Fruit fly (Drosophila melanogaster): Measurements from ENCODE around the gene lectin-28C.

lectin-28C gene

dm6 chr2L:7890654-7891114 lies 33.8 kb downstream of the lectin-28C start, which contains the start of gene Spn28Db:
TSS of gene Spn28Db (minus strand) at chr2L:7890704.
- no peak for TF ChIP-seq CG12768 (GFP tag; optimal IDR thresholded peaks at IDR 0.05)
- no peak for TF ChIP-seq CG33017 (tag; optimal IDR thresholded peaks at IDR 0.05)
- TF ChIP-seq CG5204 (GFP tag; optimal IDR thresholded peaks at IDR 0.05), result peak; percentile 8
- TF ChIP-seq pad (GFP tag; optimal IDR thresholded peaks at IDR 0.05), result no peak
- TF ChIP-seq CG1620 (GFP tag; optimal IDR thresholded peaks at IDR 0.05), result peak; percentile 13
- TF ChIP-seq Clk (GFP tag; optimal IDR thresholded peaks at IDR 0.05), result no peak
- TF ChIP-seq ovo (GFP tag; optimal IDR thresholded peaks at IDR 0.05), result no peak
- no peak for TF ChIP-seq kay (GFP tag; ENCODE audit: borderline replicate concordance)
- TF ChIP-seq bab1 (GFP tag; optimal IDR thresholded peaks at IDR 0.05), result peak; percentile 50
- no peak for TF ChIP-seq CG14711 (tag; optimal IDR thresholded peaks at IDR 0.05)
- no peak for TF ChIP-seq Hr96 (GFP tag; optimal IDR thresholded peaks at IDR 0.05)
- no peak for TF ChIP-seq CG7045 (GFP tag; optimal IDR thresholded peaks at IDR 0.05)

DNA sequence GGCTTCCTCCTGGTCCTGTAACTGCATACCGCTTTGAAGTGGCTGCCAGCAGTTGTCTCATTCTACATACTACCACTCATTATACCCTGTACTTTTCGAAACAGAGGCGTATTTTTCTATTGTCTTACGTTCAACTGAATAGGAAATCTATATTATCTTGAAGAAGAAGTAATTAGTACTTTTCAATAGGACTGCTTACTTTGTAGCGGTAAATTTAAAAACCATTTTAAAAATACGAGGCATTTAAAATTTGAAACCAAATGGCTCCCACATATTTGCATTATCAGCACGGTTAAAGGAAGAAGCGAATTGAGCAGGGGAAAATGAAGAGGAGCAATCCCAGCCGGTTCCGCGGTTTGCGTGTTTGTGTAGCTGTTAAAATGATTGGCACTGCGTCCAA lies 40.4 kb downstream of the lectin-28C start:
- no peak for TF ChIP-seq cic (GFP tag; optimal IDR thresholded peaks at IDR 0.05)
- no peak for TF ChIP-seq CG14711 (tag; optimal IDR thresholded peaks at IDR 0.05)
- TF ChIP-seq CG5204 (GFP tag; optimal IDR thresholded peaks at IDR 0.05), result no peak
- TF ChIP-seq ovo (GFP tag; optimal IDR thresholded peaks at IDR 0.05), result no peak
- no peak for TF ChIP-seq Crg-1 (GFP tag; optimal IDR thresholded peaks at IDR 0.05)
- no peak for TF ChIP-seq pad (GFP tag; optimal IDR thresholded peaks at IDR 0.05)

DNA sequence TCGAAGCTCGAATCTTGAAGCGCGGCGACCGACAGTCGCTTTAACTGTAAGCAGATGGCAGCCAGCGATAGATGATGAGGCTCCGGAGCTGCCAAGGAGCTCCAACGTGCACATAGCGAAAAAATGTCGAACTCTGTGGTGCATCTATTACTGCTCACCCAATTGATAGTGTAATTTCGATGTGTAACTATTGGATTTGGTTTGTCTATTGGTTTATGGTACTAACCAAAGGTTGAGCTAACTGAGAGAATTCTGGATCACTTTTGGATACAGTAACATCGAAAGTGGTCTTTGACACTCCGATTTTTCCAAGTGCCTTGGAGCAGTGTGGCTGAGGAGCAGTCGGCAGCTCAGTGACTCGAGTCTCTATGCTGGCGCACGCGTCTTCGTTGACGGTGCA lies 41.7 kb downstream of the lectin-28C start:
- TF ChIP-seq Hr96 (GFP tag; optimal IDR thresholded peaks at IDR 0.05) (no peak), tj (GFP tag; optimal IDR thresholded peaks at IDR 0.05) (no peak), CG14711 (tag; optimal IDR thresholded peaks at IDR 0.05) (no peak), CG11617 (GFP tag; optimal IDR thresholded peaks at IDR 0.05) (no peak), CG7101 (tag; optimal IDR thresholded peaks at IDR 0.05) (no peak), CG5204 (GFP tag; optimal IDR thresholded peaks at IDR 0.05) (no peak), toe (GFP tag; optimal IDR thresholded peaks at IDR 0.05) (no peak), cic (GFP tag; optimal IDR thresholded peaks at IDR 0.05) (no peak), ovo (GFP tag; optimal IDR thresholded peaks at IDR 0.05) (no peak), CG1620 (GFP tag; optimal IDR thresholded peaks at IDR 0.05) (no peak), pad (GFP tag; optimal IDR thresholded peaks at IDR 0.05) (no peak), bab1 (GFP tag; optimal IDR thresholded peaks at IDR 0.05) (no peak), Clk (GFP tag; optimal IDR thresholded peaks at IDR 0.05) (no peak), cnc (optimal IDR thresholded peaks at IDR 0.05) (no peak), CG12768 (GFP tag; optimal IDR thresholded peaks at IDR 0.05) (no peak), kay (GFP tag; ENCODE audit: borderline replicate concordance) (no peak), CG33017 (tag; optimal IDR thresholded peaks at IDR 0.05) (no peak), Mnt (GFP tag; optimal IDR thresholded peaks at IDR 0.05) (no peak)

- TF ChIP-seq cic (GFP tag; optimal IDR thresholded peaks at IDR 0.05) (no peak), ovo (GFP tag; optimal IDR thresholded peaks at IDR 0.05) (no peak), CG7045 (GFP tag; optimal IDR thresholded peaks at IDR 0.05) (no peak), CG11617 (GFP tag; optimal IDR thresholded peaks at IDR 0.05) (no peak), tj (GFP tag; optimal IDR thresholded peaks at IDR 0.05) (no peak), pad (GFP tag; optimal IDR thresholded peaks at IDR 0.05) (no peak), Mnt (GFP tag; optimal IDR thresholded peaks at IDR 0.05) (no peak), Clk (GFP tag; optimal IDR thresholded peaks at IDR 0.05) (no peak), CG5204 (GFP tag; optimal IDR thresholded peaks at IDR 0.05) (no peak), kay (GFP tag; ENCODE audit: borderline replicate concordance) (no peak), CG7101 (tag; optimal IDR thresholded peaks at IDR 0.05) (no peak), Crg-1 (GFP tag; optimal IDR thresholded peaks at IDR 0.05) (no peak), CG14711 (tag; optimal IDR thresholded peaks at IDR 0.05) (no peak), cnc (optimal IDR thresholded peaks at IDR 0.05) (no peak), toe (GFP tag; optimal IDR thresholded peaks at IDR 0.05) (no peak), CG33017 (tag; optimal IDR thresholded peaks at IDR 0.05) (no peak), CG12768 (GFP tag; optimal IDR thresholded peaks at IDR 0.05) (no peak), Hr96 (GFP tag; optimal IDR thresholded peaks at IDR 0.05) (no peak)
These were observed 42.2 kb downstream of the lectin-28C start for dm6 chr2L:7899108-7899507.

- TF ChIP-seq Hr96 (GFP tag; optimal IDR thresholded peaks at IDR 0.05) (no peak), kay (GFP tag; ENCODE audit: borderline replicate concordance) (peak; percentile 42)
These were observed 43.1 kb downstream of the lectin-28C start for dm6 chr2L:7899949-7900348.

DNA sequence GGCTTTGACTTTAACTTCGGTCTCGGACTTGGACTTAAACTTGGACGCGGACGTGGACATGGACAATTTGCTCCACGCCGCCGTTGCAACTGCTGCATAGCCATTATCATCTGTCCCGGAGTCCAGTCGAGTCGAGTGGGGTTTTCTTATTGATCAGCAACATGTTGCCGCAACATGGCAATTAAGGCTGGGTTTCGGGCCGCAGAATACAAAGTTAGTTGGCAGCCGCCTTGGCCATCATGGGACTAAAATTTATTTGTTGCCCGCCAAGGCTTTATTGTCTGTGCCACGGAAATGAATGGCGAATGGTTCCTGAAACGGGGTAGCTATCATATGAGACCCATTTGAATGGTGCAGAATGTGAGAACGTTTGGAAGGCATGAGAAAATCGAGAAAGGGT lies 45.0 kb downstream of the lectin-28C start:
- TF ChIP-seq Hr96 (GFP tag; optimal IDR thresholded peaks at IDR 0.05) (no peak), kay (GFP tag; ENCODE audit: borderline replicate concordance) (no peak), CG12768 (GFP tag; optimal IDR thresholded peaks at IDR 0.05) (no peak), CG14711 (tag; optimal IDR thresholded peaks at IDR 0.05) (no peak), Crg-1 (GFP tag; optimal IDR thresholded peaks at IDR 0.05) (no peak), bab1 (GFP tag; optimal IDR thresholded peaks at IDR 0.05) (no peak), tj (GFP tag; optimal IDR thresholded peaks at IDR 0.05) (no peak), CG11617 (GFP tag; optimal IDR thresholded peaks at IDR 0.05) (no peak), cic (GFP tag; optimal IDR thresholded peaks at IDR 0.05) (no peak), pad (GFP tag; optimal IDR thresholded peaks at IDR 0.05) (no peak), cnc (optimal IDR thresholded peaks at IDR 0.05) (no peak), CG33017 (tag; optimal IDR thresholded peaks at IDR 0.05) (no peak), CG5204 (GFP tag; optimal IDR thresholded peaks at IDR 0.05) (no peak), CG7045 (GFP tag; optimal IDR thresholded peaks at IDR 0.05) (no peak), CG7101 (tag; optimal IDR thresholded peaks at IDR 0.05) (no peak)

- TF ChIP-seq CG11617 (GFP tag; optimal IDR thresholded peaks at IDR 0.05), result no peak
- TF ChIP-seq CG12768 (GFP tag; optimal IDR thresholded peaks at IDR 0.05), result no peak
- no peak for TF ChIP-seq Clk (GFP tag; optimal IDR thresholded peaks at IDR 0.05)
- TF ChIP-seq CG14711 (tag; optimal IDR thresholded peaks at IDR 0.05), result no peak
- TF ChIP-seq toe (GFP tag; optimal IDR thresholded peaks at IDR 0.05), result no peak
- no peak for TF ChIP-seq cnc (optimal IDR thresholded peaks at IDR 0.05)
- TF ChIP-seq Crg-1 (GFP tag; optimal IDR thresholded peaks at IDR 0.05), result no peak
- TF ChIP-seq CG5204 (GFP tag; optimal IDR thresholded peaks at IDR 0.05), result no peak
- TF ChIP-seq tj (GFP tag; optimal IDR thresholded peaks at IDR 0.05), result no peak
- no peak for TF ChIP-seq bab1 (GFP tag; optimal IDR thresholded peaks at IDR 0.05)
- no peak for TF ChIP-seq ovo (GFP tag; optimal IDR thresholded peaks at IDR 0.05)
- no peak for TF ChIP-seq CG33017 (tag; optimal IDR thresholded peaks at IDR 0.05)
- TF ChIP-seq CG7101 (tag; optimal IDR thresholded peaks at IDR 0.05), result no peak
- no peak for TF ChIP-seq kay (GFP tag; ENCODE audit: borderline replicate concordance)
- TF ChIP-seq CG1620 (GFP tag; optimal IDR thresholded peaks at IDR 0.05), result no peak
These were observed 52.5 kb downstream of the lectin-28C start for dm6 chr2L:7909327-7909804.
